Worm (Caenorhabditis elegans): Measurements from ENCODE around the gene C15H11.11.

Gene C15H11.11

ce11 chrV:14423268-14423667, 8.0 kb downstream of the C15H11.11 start, which contains the start of gene rpoa-12:
Gene rpoa-12 (minus strand): TSS chrV:14423304.
- no peak for TF ChIP-seq hlh-30 (tag; optimal IDR thresholded peaks at IDR 0.05; ENCODE audit: insufficient read depth)
- peak; percentile 64 for TF ChIP-seq nhr-6 (tag; optimal IDR thresholded peaks at IDR 0.05)
- no peak for TF ChIP-seq Y75B8A.6 (GFP tag; IDR thresholded peaks at IDR 0.05)
- peak; percentile 28 for TF ChIP-seq dpl-1 (GFP tag; optimal IDR thresholded peaks at IDR 0.05)
- TF ChIP-seq attf-4 (tag; optimal IDR thresholded peaks at IDR 0.05): no peak
- TF ChIP-seq nhr-25 (tag; optimal IDR thresholded peaks at IDR 0.05; ENCODE audit: borderline replicate concordance, insufficient read depth): peak; percentile 16
- no peak for TF ChIP-seq T26A8.4 (GFP tag; IDR thresholded peaks at IDR 0.05)
- no peak for TF ChIP-seq F49E8.2 (tag; optimal IDR thresholded peaks at IDR 0.05; ENCODE audit: borderline replicate concordance)
- peak in 1 of 2 experiments; percentile 74 for TF ChIP-seq hif-1 (tag; optimal IDR thresholded peaks at IDR 0.05)
- TF ChIP-seq set-16 (GFP tag; IDR thresholded peaks at IDR 0.05): no peak
- TF ChIP-seq rbr-2 (tag; optimal IDR thresholded peaks at IDR 0.05): peak; percentile 21
- peak; percentile 77 for TF ChIP-seq mes-2 (tag; optimal IDR thresholded peaks at IDR 0.05; ENCODE audit: poor library complexity, severe bottlenecking)
- TF ChIP-seq dmd-9 (GFP tag; IDR thresholded peaks at IDR 0.05): no peak
- TF ChIP-seq F37D6.2 (tag; optimal IDR thresholded peaks at IDR 0.05): peak; percentile 23
- no peak for TF ChIP-seq daf-16 (GFP tag; optimal IDR thresholded peaks at IDR 0.05)
- TF ChIP-seq daf-16 (tag; optimal IDR thresholded peaks at IDR 0.05): peak; percentile 17
- peak in 1 of 2 experiments; percentile 42 for TF ChIP-seq lsy-2 (tag; optimal IDR thresholded peaks at IDR 0.05)
- no peak for TF ChIP-seq mdl-1 (tag; optimal IDR thresholded peaks at IDR 0.05)
- TF ChIP-seq lin-13 (GFP tag; optimal IDR thresholded peaks at IDR 0.05): no peak
- no peak for TF ChIP-seq dmd-8 (GFP tag; IDR thresholded peaks at IDR 0.05)
- peak; percentile 47 for TF ChIP-seq unc-130 (GFP tag; optimal IDR thresholded peaks at IDR 0.05)
- TF ChIP-seq fkh-10 (GFP tag; optimal IDR thresholded peaks at IDR 0.05): no peak
- peak; percentile 68 for TF ChIP-seq lin-38 (GFP tag; IDR thresholded peaks at IDR 0.05)

- TF ChIP-seq hlh-30 (tag; optimal IDR thresholded peaks at IDR 0.05; ENCODE audit: insufficient read depth) (no peak), zfp-2 (tag; optimal IDR thresholded peaks at IDR 0.05) (no peak), R02D3.7 (tag; optimal IDR thresholded peaks at IDR 0.05) (no peak), dpl-1 (GFP tag; optimal IDR thresholded peaks at IDR 0.05) (peak; percentile 29), set-16 (GFP tag; IDR thresholded peaks at IDR 0.05) (no peak), saeg-2 (GFP tag; IDR thresholded peaks at IDR 0.05) (no peak), snpc-1.2 (GFP tag; IDR thresholded peaks at IDR 0.05) (no peak), ceh-20 (GFP tag; IDR thresholded peaks at IDR 0.05) (no peak), nhr-6 (tag; optimal IDR thresholded peaks at IDR 0.05) (peak; percentile 86), attf-4 (tag; optimal IDR thresholded peaks at IDR 0.05) (no peak), tag-97 (GFP tag; IDR thresholded peaks at IDR 0.05) (no peak), T20F7.1 (GFP tag; optimal IDR thresholded peaks at IDR 0.05) (no peak), mes-2 (tag; optimal IDR thresholded peaks at IDR 0.05; ENCODE audit: poor library complexity, severe bottlenecking) (peak; percentile 88), nhr-11 (tag; optimal IDR thresholded peaks at IDR 0.05) (no peak), daf-19 (GFP tag; conservative IDR thresholded peaks at IDR 0.05) (no peak), hmg-1.1 (GFP tag; IDR thresholded peaks at IDR 0.05) (peak; percentile 40; the same call in 1 of the 2 replicates), lin-1 (GFP tag; IDR thresholded peaks at IDR 0.05) (no peak), madf-5 (GFP tag; IDR thresholded peaks at IDR 0.05) (no peak), ceh-44 (GFP tag; IDR thresholded peaks at IDR 0.05) (no peak), mdl-1 (tag; optimal IDR thresholded peaks at IDR 0.05) (no peak), fos-1 (tag; optimal IDR thresholded peaks at IDR 0.05) (no peak), nhr-48 (tag; optimal IDR thresholded peaks at IDR 0.05) (no peak), unc-62 (GFP tag; optimal IDR thresholded peaks at IDR 0.05 in 1 of 2) (no peak), unc-62 (tag; optimal IDR thresholded peaks at IDR 0.05) (no peak), lsy-2 (tag; optimal IDR thresholded peaks at IDR 0.05) (no peak), unc-130 (GFP tag; optimal IDR thresholded peaks at IDR 0.05) (peak; percentile 36), lin-13 (GFP tag; optimal IDR thresholded peaks at IDR 0.05) (peak; percentile 18), lin-39 (tag; optimal IDR thresholded peaks at IDR 0.05) (no peak)
Observed at ce11 chrV:14424958-14425492, 9.7 kb downstream of the C15H11.11 start, which contains the start of gene rrsr-1. Gene rrsr-1 (minus strand): TSS chrV:14425008.

Data from whole organism, L4 larva.